Worm (Caenorhabditis elegans) whole organism, L4 larva: ENCODE results near the gene clec-166.

Source experiments
- F49E8.2 ChIP-seq: sonication (generic microtip); optimal IDR thresholded peaks from 2 replicates; lab custom pipeline; 2016; ENCODE audit warnings: missing compliant biosample characterization, mild to moderate bottlenecking, missing genetic modification characterization, borderline replicate concordance
- T20F7.1 ChIP-seq: fragments of 200-800 bp; sonication (Bioruptor generic); optimal IDR thresholded peaks from 2 replicates; lab custom pipeline; 2018; ENCODE audit warnings: mild to moderate bottlenecking, missing genetic modification characterization, missing compliant biosample characterization
- Y105C5A.15 ChIP-seq: fragments of 200-800 bp; sonication (Bioruptor generic); IDR thresholded peaks from 2 replicates; pipeline ENCODE4 v1.3.6; 2022; ENCODE audit warnings: missing genetic modification characterization, missing compliant biosample characterization
- Y48G9A.11 ChIP-seq: fragments of 200-800 bp; sonication (Bioruptor generic); IDR thresholded peaks from 2 replicates; pipeline ENCODE4 v1.3.6; 2022; ENCODE audit warnings: missing genetic modification reagents, missing genetic modification characterization, missing compliant biosample characterization
- Y5F2A.4 ChIP-seq: fragments of 200-800 bp; sonication (Bioruptor generic); optimal IDR thresholded peaks from 2 replicates; lab custom pipeline; 2018; ENCODE audit warnings: mild to moderate bottlenecking, missing genetic modification characterization, missing compliant biosample characterization
- attf-4 ChIP-seq: sonication (generic microtip); optimal IDR thresholded peaks from 3 replicates; lab custom pipeline; 2017; ENCODE audit warnings: missing biosample characterization, missing genetic modification characterization
- ceh-20 ChIP-seq: fragments of 200-800 bp; sonication (Bioruptor generic); IDR thresholded peaks from 2 replicates; pipeline ENCODE4 v1.3.6; 2022; ENCODE audit warnings: missing genetic modification reagents, missing genetic modification characterization, missing compliant biosample characterization
- ceh-28 ChIP-seq: fragments of 150-350 bp; optimal IDR thresholded peaks from 2 replicates; lab custom pipeline; 2014; ENCODE audit warnings: missing biosample characterization, missing genetic modification reagents, missing genetic modification characterization
- ceh-32 ChIP-seq: sonication (generic microtip); optimal IDR thresholded peaks from 2 replicates; lab custom pipeline; 2016; ENCODE audit warnings: mild to moderate bottlenecking, missing genetic modification characterization, missing compliant biosample characterization; ENCODE audit not compliant: poor library complexity
- ceh-44 ChIP-seq: fragments of 200-800 bp; sonication (Bioruptor generic); IDR thresholded peaks from 2 replicates; pipeline ENCODE4 v1.3.6; 2022; ENCODE audit warnings: missing genetic modification reagents, missing genetic modification characterization, missing compliant biosample characterization
- ceh-62 ChIP-seq: sonication (generic microtip); optimal IDR thresholded peaks from 2 replicates; lab custom pipeline; 2017; ENCODE audit warnings: missing biosample characterization, missing genetic modification characterization
- ctbp-1 ChIP-seq: fragments of 200-800 bp; sonication (Bioruptor generic); IDR thresholded peaks from 2 replicates; pipeline ENCODE4 v1.3.6; 2022; ENCODE audit warnings: missing genetic modification reagents, missing genetic modification characterization, missing compliant biosample characterization
- daf-16 ChIP-seq, 3 experiments: sonication (generic microtip); optimal IDR thresholded peaks; 2 replicates each; lab custom pipeline; 2016 to 2017; ENCODE audit warnings: missing genetic modification characterization in 3 of 3, missing genetic modification reagents in 3 of 3, mild to moderate bottlenecking in 2 of 3, missing compliant biosample characterization in 2 of 3, missing biosample characterization in 1 of 3, moderate library complexity in 1 of 3
- daf-19 ChIP-seq: fragments of 200-800 bp; sonication (Bioruptor generic); conservative IDR thresholded peaks from 2 replicates; pipeline ENCODE4 v1.3.6; 2022; ENCODE audit warnings: missing genetic modification characterization, missing compliant biosample characterization
- daf-8 ChIP-seq: fragments of 200-800 bp; sonication (Bioruptor generic); IDR thresholded peaks from 2 replicates; pipeline ENCODE4 v1.3.6; 2022; ENCODE audit warnings: missing genetic modification characterization, missing compliant biosample characterization
- dmd-9 ChIP-seq: fragments of 200-800 bp; sonication (Bioruptor generic); IDR thresholded peaks from 2 replicates; pipeline ENCODE4 v1.3.6; 2022; ENCODE audit warnings: missing genetic modification reagents, missing genetic modification characterization, missing compliant biosample characterization
- dpl-1 ChIP-seq: fragments of 150-350 bp; optimal IDR thresholded peaks from 2 replicates; lab custom pipeline; 2014; ENCODE audit warnings: missing biosample characterization, missing genetic modification reagents, missing genetic modification characterization
- duxl-1 ChIP-seq: sonication (generic microtip); optimal IDR thresholded peaks from 2 replicates; lab custom pipeline; 2016; ENCODE audit warnings: mild to moderate bottlenecking, missing genetic modification characterization, moderate library complexity, missing compliant biosample characterization; ENCODE audit not compliant: poor library complexity
- dve-1 ChIP-seq: sonication (generic microtip); optimal IDR thresholded peaks from 2 replicates; lab custom pipeline; 2017; ENCODE audit warnings: antibody characterized with exemption, mild to moderate bottlenecking, missing genetic modification characterization, missing compliant biosample characterization; ENCODE audit not compliant: insufficient read depth
- fkh-10 ChIP-seq: fragments of 150-350 bp; optimal IDR thresholded peaks from 2 replicates; lab custom pipeline; 2014; ENCODE audit warnings: missing biosample characterization, missing genetic modification reagents, missing genetic modification characterization
- fos-1 ChIP-seq: fragments of 150-350 bp; optimal IDR thresholded peaks from 2 replicates; lab custom pipeline; 2014; ENCODE audit warnings: missing biosample characterization, missing genetic modification characterization
- hlh-11 ChIP-seq: fragments of 200-800 bp; sonication (Bioruptor generic); optimal IDR thresholded peaks from 2 replicates; lab custom pipeline; 2018; ENCODE audit warnings: mild to moderate bottlenecking, missing genetic modification characterization, missing compliant biosample characterization
- hlh-30 ChIP-seq: sonication (generic microtip); optimal IDR thresholded peaks from 2 replicates; lab custom pipeline; 2017; ENCODE audit warnings: antibody characterized with exemption, mild to moderate bottlenecking, missing genetic modification characterization, missing compliant biosample characterization; ENCODE audit not compliant: insufficient read depth
- hmg-1.1 ChIP-seq: fragments of 200-800 bp; sonication (Bioruptor generic); IDR thresholded peaks from 2 replicates; pipeline ENCODE4 v1.3.6; 2022; ENCODE audit warnings: missing genetic modification reagents, missing genetic modification characterization, missing compliant biosample characterization
- lin-13 ChIP-seq: fragments of 150-350 bp; optimal IDR thresholded peaks from 2 replicates; lab custom pipeline; 2014; ENCODE audit warnings: missing biosample characterization, missing genetic modification reagents, missing genetic modification characterization
- lin-15B ChIP-seq: fragments of 150-350 bp; sonication (generic microtip); optimal IDR thresholded peaks from 3 replicates; lab custom pipeline; 2014; ENCODE audit warnings: missing biosample characterization, missing genetic modification characterization
- lin-29 ChIP-seq: fragments of 200-800 bp; sonication (Bioruptor generic); IDR thresholded peaks from 2 replicates; pipeline ENCODE4 v1.3.6; 2022; ENCODE audit warnings: missing genetic modification reagents, missing genetic modification characterization, missing compliant biosample characterization
- lin-39 ChIP-seq: fragments of 150-350 bp; optimal IDR thresholded peaks from 2 replicates; lab custom pipeline; 2014; ENCODE audit warnings: missing biosample characterization, missing genetic modification reagents, missing genetic modification characterization
- mdl-1 ChIP-seq, 2 experiments: fragments of 150-350 bp in 1 of 2; sonication (generic microtip) in 1 of 2; optimal IDR thresholded peaks; 2 replicates each; lab custom pipeline; 2014 to 2017; ENCODE audit warnings: missing biosample characterization in 2 of 2, missing genetic modification characterization in 2 of 2
- mep-1 ChIP-seq: fragments of 150-350 bp; sonication (generic microtip); optimal IDR thresholded peaks from 3 replicates; lab custom pipeline; 2014; ENCODE audit warnings: missing biosample characterization, missing genetic modification characterization
- mxl-2 ChIP-seq: fragments of 200-800 bp; sonication (Bioruptor generic); conservative IDR thresholded peaks from 2 replicates; pipeline ENCODE4 v1.3.6; 2022; ENCODE audit warnings: missing genetic modification reagents, missing genetic modification characterization, missing compliant biosample characterization
- mxl-3 ChIP-seq: fragments of 200-800 bp; sonication (Bioruptor generic); optimal IDR thresholded peaks from 2 replicates; lab custom pipeline; 2018; ENCODE audit warnings: mild to moderate bottlenecking, missing genetic modification characterization, missing compliant biosample characterization
- nhr-10 ChIP-seq: fragments of 150-350 bp; optimal IDR thresholded peaks from 2 replicates; lab custom pipeline; 2014; ENCODE audit warnings: missing biosample characterization, missing genetic modification characterization
- nhr-111 ChIP-seq: fragments of 200-800 bp; sonication (Bioruptor generic); optimal IDR thresholded peaks from 2 replicates; lab custom pipeline; 2018; ENCODE audit warnings: mild to moderate bottlenecking, missing genetic modification characterization, missing compliant biosample characterization
- nhr-42 ChIP-seq: fragments of 200-800 bp; sonication (Bioruptor generic); IDR thresholded peaks from 2 replicates; pipeline ENCODE4 v1.3.6; 2022; ENCODE audit warnings: missing genetic modification characterization, missing compliant biosample characterization
- nhr-6 ChIP-seq: fragments of 150-350 bp; optimal IDR thresholded peaks from 2 replicates; lab custom pipeline; 2014; ENCODE audit warnings: missing biosample characterization, missing genetic modification characterization
- nhr-77 ChIP-seq: fragments of 150-350 bp; optimal IDR thresholded peaks from 2 replicates; lab custom pipeline; 2014; ENCODE audit warnings: missing biosample characterization, missing genetic modification characterization
- php-3 ChIP-seq: fragments of 200-800 bp; sonication (Bioruptor generic); IDR thresholded peaks from 2 replicates; pipeline ENCODE4 v1.3.6; 2022; ENCODE audit warnings: missing genetic modification reagents, missing genetic modification characterization, missing compliant biosample characterization
- saeg-2 ChIP-seq: fragments of 200-800 bp; sonication (Bioruptor generic); IDR thresholded peaks from 2 replicates; pipeline ENCODE4 v1.3.6; 2022; ENCODE audit warnings: missing genetic modification reagents, missing genetic modification characterization, missing compliant biosample characterization
- sdz-12 ChIP-seq: fragments of 200-800 bp; sonication (Bioruptor generic); optimal IDR thresholded peaks from 2 replicates; lab custom pipeline; 2018; ENCODE audit warnings: mild to moderate bottlenecking, missing genetic modification characterization, missing compliant biosample characterization
- snpc-1.2 ChIP-seq: fragments of 200-800 bp; sonication (Bioruptor generic); IDR thresholded peaks from 2 replicates; pipeline ENCODE4 v1.3.6; 2022; ENCODE audit warnings: missing genetic modification reagents, missing genetic modification characterization, missing compliant biosample characterization
- snpc-4 ChIP-seq: fragments of 150-350 bp; optimal IDR thresholded peaks from 2 replicates; lab custom pipeline; 2014; ENCODE audit warnings: missing biosample characterization, missing genetic modification characterization
- spr-1 ChIP-seq: sonication (generic microtip); optimal IDR thresholded peaks from 2 replicates; lab custom pipeline; 2016; ENCODE audit warnings: mild to moderate bottlenecking, missing genetic modification characterization, missing compliant biosample characterization
- tra-1 ChIP-seq: fragments of 200-800 bp; sonication (Bioruptor generic); IDR thresholded peaks from 2 replicates; pipeline ENCODE4 v1.3.6; 2022; ENCODE audit warnings: missing genetic modification reagents, missing genetic modification characterization, missing compliant biosample characterization
- unc-62 ChIP-seq, 3 experiments: fragments of 150-350 bp in 1 of 3; sonication (generic microtip); optimal IDR thresholded peaks in 2 of 3; peaks in 1 of 3; 1 replicate in 1 of 3; 2 replicates in 2 of 3; lab custom pipeline; 2014 to 2017; ENCODE audit warnings: missing biosample characterization in 3 of 3, missing genetic modification characterization in 3 of 3, missing genetic modification reagents in 3 of 3, missing genotype in 1 of 3
- zfp-2 ChIP-seq: sonication (generic microtip); optimal IDR thresholded peaks from 2 replicates; lab custom pipeline; 2016; ENCODE audit warnings: mild to moderate bottlenecking, missing genetic modification characterization, missing compliant biosample characterization
- zip-11 ChIP-seq: fragments of 200-800 bp; sonication (Bioruptor generic); IDR thresholded peaks from 2 replicates; pipeline ENCODE4 v1.3.6; 2022; ENCODE audit warnings: missing genetic modification characterization, missing compliant biosample characterization
- zip-2 ChIP-seq: fragments of 150-350 bp; optimal IDR thresholded peaks from 2 replicates; lab custom pipeline; 2014; ENCODE audit warnings: missing biosample characterization, missing genetic modification characterization
- ztf-11 ChIP-seq: fragments of 150-350 bp; optimal IDR thresholded peaks from 2 replicates; lab custom pipeline; 2014; ENCODE audit warnings: missing biosample characterization, missing genetic modification characterization

clec-166 gene

ce11 chrIV:1243295-1243694, 7.8 kb downstream of the clec-166 start, which contains the start of gene F38A1.15:
TSS of gene F38A1.15 (minus strand) at chrIV:1243395.
- TF ChIP-seq saeg-2 (GFP tag; lab: Robert Waterston, UW), result no peak
- peak in 1 of 2 experiments; percentile 72 for TF ChIP-seq unc-62 (GFP tag; optimal IDR thresholded peaks at IDR 0.05 in 1 of 2; lab: Kevin White, UChicago)
- no peak for TF ChIP-seq unc-62 (tag; optimal IDR thresholded peaks at IDR 0.05; lab: Kevin White, UChicago)
- TF ChIP-seq nhr-42 (GFP tag; lab: Robert Waterston, UW), result no peak

ce11 chrIV:1239686-1240085, 11.5 kb downstream of the clec-166 start, which contains the start of gene F38A1.8:
TSS of gene F38A1.8 (minus strand) at chrIV:1239852.
- no peak for TF ChIP-seq duxl-1 (tag; lab: Kevin White, UChicago)
- no peak for TF ChIP-seq F49E8.2 (tag; lab: Kevin White, UChicago)
- no peak for TF ChIP-seq lin-29 (GFP tag; lab: Robert Waterston, UW)
- TF ChIP-seq nhr-6 (tag; lab: Kevin White, UChicago), result peak; percentile 22
- TF ChIP-seq lin-13, result no peak
- no peak for TF ChIP-seq ztf-11 (tag; lab: Kevin White, UChicago)
- TF ChIP-seq dpl-1, result peak; percentile 90
- no peak for TF ChIP-seq zip-2
- no peak for TF ChIP-seq attf-4
- TF ChIP-seq mdl-1 (tag; optimal IDR thresholded peaks at IDR 0.05; lab: Kevin White, UChicago), result peak in 1 of 2 experiments; percentile 74
- TF ChIP-seq ceh-28 (tag; lab: Kevin White, UChicago), result no peak
- TF ChIP-seq fkh-10 (GFP tag; lab: Kevin White, UChicago), result no peak
- TF ChIP-seq ctbp-1, result no peak
- TF ChIP-seq daf-19 (GFP tag; lab: Robert Waterston, UW), result no peak
- TF ChIP-seq daf-8 (GFP tag; lab: Robert Waterston, UW), result no peak
- no peak for TF ChIP-seq Y5F2A.4 (GFP tag; lab: Kevin White, UChicago)
- no peak for TF ChIP-seq Y48G9A.11 (GFP tag; lab: Robert Waterston, UW)
- TF ChIP-seq nhr-10 (tag; lab: Kevin White, UChicago), result no peak
- TF ChIP-seq daf-16 (GFP tag; optimal IDR thresholded peaks at IDR 0.05; lab: Kevin White, UChicago), result no peak
- peak; percentile 16 for TF ChIP-seq daf-16 (tag; optimal IDR thresholded peaks at IDR 0.05; lab: Kevin White, UChicago)
- TF ChIP-seq lin-15B (tag; lab: Kevin White, UChicago), result no peak
- no peak for TF ChIP-seq sdz-12
- no peak for TF ChIP-seq T20F7.1
- no peak for TF ChIP-seq Y105C5A.15 (GFP tag; lab: Robert Waterston, UW)
- TF ChIP-seq zfp-2, result no peak
- TF ChIP-seq hlh-30 (tag; lab: Kevin White, UChicago), result peak; percentile 80
- TF ChIP-seq ceh-62 (tag; lab: Kevin White, UChicago), result no peak
- TF ChIP-seq spr-1 (tag; lab: Kevin White, UChicago), result no peak
- TF ChIP-seq php-3, result no peak
- TF ChIP-seq snpc-4, result no peak
- TF ChIP-seq zip-11, result no peak
- TF ChIP-seq mxl-2 (GFP tag; lab: Robert Waterston, UW), result no peak
- no peak for TF ChIP-seq ceh-20 (GFP tag; lab: Robert Waterston, UW)
- TF ChIP-seq nhr-111, result no peak
- no peak for TF ChIP-seq ceh-32
- no peak for TF ChIP-seq mep-1 (tag; lab: Kevin White, UChicago)
- no peak for TF ChIP-seq snpc-1.2 (GFP tag; lab: Robert Waterston, UW)
- TF ChIP-seq fos-1 (tag; lab: Kevin White, UChicago), result no peak
- TF ChIP-seq lin-39 (tag; lab: Kevin White, UChicago), result no peak
- TF ChIP-seq dmd-9, result no peak
- peak; percentile 74 for TF ChIP-seq mxl-3 (GFP tag; lab: Kevin White, UChicago)
- peak; percentile 42 for TF ChIP-seq hlh-11 (tag; lab: Kevin White, UChicago)
- no peak for TF ChIP-seq ceh-44 (GFP tag; lab: Robert Waterston, UW)
- TF ChIP-seq tra-1 (GFP tag; lab: Robert Waterston, UW), result no peak
- TF ChIP-seq nhr-77 (tag; lab: Kevin White, UChicago), result no peak
- TF ChIP-seq hmg-1.1, result 0 out of 2 replicates have a peak, but pooled peaks have one; percentile 30
- TF ChIP-seq dve-1 (tag; lab: Kevin White, UChicago), result peak; percentile 38
